Worm (Caenorhabditis elegans) whole organism, mixed stage, embryonic: ENCODE data around the gene bcs-1.

Experiments
- nhr-237 ChIP-seq: fragments of 150-350 bp; optimal IDR thresholded peaks from 2 replicates; lab custom pipeline; 2014; ENCODE audit warnings: missing biosample characterization, missing genetic modification characterization
- nhr-76 ChIP-seq: sonication (generic microtip); optimal IDR thresholded peaks from 2 replicates; lab custom pipeline; 2017; ENCODE audit warnings: missing biosample characterization, missing genetic modification characterization
- snpc-4 ChIP-seq: fragments of 150-350 bp; optimal IDR thresholded peaks from 2 replicates; lab custom pipeline; 2014; ENCODE audit warnings: missing biosample characterization, missing genetic modification characterization

ce11 chrII:8561227-8561626 lies 9.7 kb upstream of the bcs-1 start, which contains the start of gene iff-2:
- TF ChIP-seq nhr-76 (tag; lab: Kevin White, UChicago) (peak; percentile 34), nhr-237 (tag; lab: Kevin White, UChicago) (peak; percentile 98), snpc-4 (no peak)
